Fruit fly (Drosophila melanogaster) S2 (cell line): Measurements from ENCODE around the gene slpr.

Experiments
- CG8478 ChIP-seq: fragments of >200 bp; optimal IDR thresholded peaks from 2 replicates; lab custom pipeline; 2018
- CTCF ChIP-seq, 2 experiments: fragments of >200 bp; optimal IDR thresholded peaks; 2 replicates each; lab custom pipeline; 2018

DNA sequence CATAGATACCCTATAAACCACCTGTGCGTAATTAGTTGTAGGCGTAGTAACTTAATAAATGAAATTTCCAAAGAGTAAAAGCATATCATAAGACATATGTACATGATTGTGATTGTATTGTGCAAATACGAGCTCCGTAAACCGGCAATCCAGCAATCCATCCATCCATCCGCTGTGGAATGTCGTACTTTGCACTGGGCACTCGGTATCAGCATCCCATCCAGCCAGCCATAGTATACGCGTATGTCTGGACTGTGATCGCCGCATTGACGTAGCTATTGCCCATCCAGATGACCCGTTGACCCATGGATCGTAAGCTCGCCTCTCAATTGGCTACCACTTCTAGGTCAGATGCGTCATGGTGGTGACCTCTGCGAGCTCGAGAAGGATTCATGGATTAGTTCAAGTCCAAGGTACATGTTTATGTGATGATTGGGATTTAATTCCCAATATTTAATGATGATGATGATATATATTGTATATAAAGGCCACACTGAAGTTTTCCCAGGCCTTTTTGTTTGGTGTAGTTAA is 18.0 kb downstream of the slpr start:
- TF ChIP-seq CG8478 (lab: Kevin White, UChicago) (no peak), CTCF (optimal IDR thresholded peaks at IDR 0.05; lab: Kevin White, UChicago) (no peak)
